Fruit fly (Drosophila melanogaster) whole organism, embryonic: ENCODE data around the gene CG5910.

ENCODE experiments used
- B-H2 ChIP-seq: fragments of 200-800 bp; sonication (Bioruptor generic); optimal IDR thresholded peaks from 2 replicates; lab custom pipeline; 2018; ENCODE audit warnings: missing biosample characterization, mild to moderate bottlenecking, missing genetic modification characterization
- CG12155 ChIP-seq: fragments of 200-800 bp; sonication (Bioruptor generic); optimal IDR thresholded peaks from 3 replicates; lab custom pipeline; 2016; ENCODE audit warnings: missing biosample characterization, missing genetic modification characterization
- CG14050 ChIP-seq: fragments of 200-800 bp; sonication (Bioruptor generic); IDR thresholded peaks from 3 replicates; pipeline ENCODE4 v1.3.6; 2022; ENCODE audit warnings: missing biosample characterization, missing genetic modification characterization
- CG15073 ChIP-seq: fragments of 200-800 bp; sonication (Bioruptor generic); optimal IDR thresholded peaks from 2 replicates; lab custom pipeline; 2016; ENCODE audit warnings: missing biosample characterization, missing genetic modification characterization
- CG17385 ChIP-seq: fragments of 200-800 bp; sonication (Bioruptor generic); optimal IDR thresholded peaks from 3 replicates; lab custom pipeline; 2018; ENCODE audit warnings: missing biosample characterization, mild to moderate bottlenecking, missing genetic modification characterization
- CG18619 ChIP-seq: fragments of 200-800 bp; sonication (Bioruptor generic); optimal IDR thresholded peaks from 3 replicates; lab custom pipeline; 2017; ENCODE audit warnings: missing biosample characterization, mild to moderate bottlenecking, missing genetic modification characterization
- CG2202 ChIP-seq: fragments of 200-800 bp; sonication (Bioruptor generic); optimal IDR thresholded peaks from 2 replicates; lab custom pipeline; 2018; ENCODE audit warnings: missing biosample characterization, mild to moderate bottlenecking, missing genetic modification characterization
- CG32767 ChIP-seq: fragments of 200-800 bp; sonication (Bioruptor generic); IDR thresholded peaks from 2 replicates; pipeline ENCODE4 v1.3.6; 2022; ENCODE audit warnings: missing biosample characterization, missing genetic modification characterization
- CG33213 ChIP-seq: fragments of 200-800 bp; sonication (Bioruptor generic); optimal IDR thresholded peaks from 3 replicates; lab custom pipeline; 2016; ENCODE audit warnings: missing biosample characterization, missing genetic modification characterization
- CG3407 ChIP-seq: fragments of 200-800 bp; sonication (Bioruptor generic); optimal IDR thresholded peaks from 2 replicates; lab custom pipeline; 2018; ENCODE audit warnings: missing biosample characterization, mild to moderate bottlenecking, missing genetic modification characterization
- CG7357 ChIP-seq: fragments of 200-800 bp; sonication (Bioruptor generic); IDR thresholded peaks from 3 replicates; pipeline ENCODE4 v1.3.6; 2022; ENCODE audit warnings: missing biosample characterization, missing genetic modification characterization
- CG8388 ChIP-seq: fragments of 200-800 bp; sonication (Bioruptor generic); optimal IDR thresholded peaks from 2 replicates; lab custom pipeline; 2019; ENCODE audit warnings: missing biosample characterization, mild to moderate bottlenecking, missing genetic modification characterization, moderate library complexity
- CG8924 ChIP-seq: fragments of 200-800 bp; optimal IDR thresholded peaks from 3 replicates; lab custom pipeline; 2019; ENCODE audit warnings: missing biosample characterization, mild to moderate bottlenecking, missing genetic modification characterization, moderate library complexity
- CG9817 ChIP-seq: fragments of 200-800 bp; sonication (Bioruptor generic); optimal IDR thresholded peaks from 2 replicates; lab custom pipeline; 2018; ENCODE audit warnings: missing biosample characterization, mild to moderate bottlenecking, missing genetic modification characterization, moderate library complexity
- CG9932 ChIP-seq: fragments of 200-800 bp; sonication (Bioruptor generic); IDR thresholded peaks from 2 replicates; pipeline ENCODE4 v1.3.6; 2022; ENCODE audit warnings: missing biosample characterization, missing genetic modification characterization
- CrebB ChIP-seq: fragments of 200-800 bp; sonication (Bioruptor generic); optimal IDR thresholded peaks from 3 replicates; lab custom pipeline; 2018; ENCODE audit warnings: missing biosample characterization, mild to moderate bottlenecking, missing genetic modification characterization
- D19A ChIP-seq: fragments of 200-800 bp; optimal IDR thresholded peaks from 3 replicates; lab custom pipeline; 2019; ENCODE audit warnings: missing biosample characterization, mild to moderate bottlenecking, missing genetic modification characterization, moderate library complexity
- Dp ChIP-seq: fragments of 200-800 bp; sonication (Bioruptor generic); optimal IDR thresholded peaks from 2 replicates; lab custom pipeline; 2018; ENCODE audit warnings: missing biosample characterization, mild to moderate bottlenecking, missing genetic modification characterization, moderate library complexity
- Drgx ChIP-seq: fragments of 200-800 bp; sonication (Bioruptor generic); IDR thresholded peaks from 2 replicates; pipeline ENCODE4 v1.3.6; 2022; ENCODE audit warnings: missing biosample characterization, missing genetic modification characterization
- Fer1 ChIP-seq: fragments of 200-800 bp; sonication (Bioruptor generic); optimal IDR thresholded peaks from 2 replicates; lab custom pipeline; 2017; ENCODE audit warnings: missing biosample characterization, mild to moderate bottlenecking, missing genetic modification characterization
- Gsc ChIP-seq: fragments of 200-800 bp; sonication (Bioruptor generic); IDR thresholded peaks from 2 replicates; pipeline ENCODE4 v1.3.6; 2022; ENCODE audit warnings: missing biosample characterization, missing genetic modification characterization
- HLH4C ChIP-seq: fragments of 200-800 bp; sonication (Bioruptor generic); IDR thresholded peaks from 3 replicates; pipeline ENCODE4 v1.3.6; 2022; ENCODE audit warnings: missing biosample characterization, missing genetic modification characterization; ENCODE audit not compliant: partially characterized antibody
- Hr78 ChIP-seq, 2 experiments: fragments of 200-800 bp in 1 of 2; fragments of >200 bp in 1 of 2; sonication (Bioruptor generic) in 1 of 2; optimal IDR thresholded peaks; 2 replicates each; lab custom pipeline; 2017 to 2019; ENCODE audit warnings: missing biosample characterization in 2 of 2, missing genetic modification characterization in 2 of 2, mild to moderate bottlenecking in 1 of 2, moderate library complexity in 1 of 2
- Pdp1 ChIP-seq, 2 experiments: fragments of 200-800 bp; sonication (Bioruptor generic); optimal IDR thresholded peaks; 3 replicates each; lab custom pipeline; 2016; ENCODE audit warnings: missing biosample characterization in 2 of 2, missing genetic modification characterization in 2 of 2, mild to moderate bottlenecking in 1 of 2, moderate library complexity in 1 of 2
- Sox102F ChIP-seq: fragments of 200-800 bp; sonication (Bioruptor generic); optimal IDR thresholded peaks from 2 replicates; lab custom pipeline; 2018; ENCODE audit warnings: missing biosample characterization, mild to moderate bottlenecking, missing genetic modification characterization, moderate library complexity
- Xbp1 ChIP-seq: fragments of 200-800 bp; sonication (Bioruptor generic); optimal IDR thresholded peaks from 3 replicates; lab custom pipeline; 2016; ENCODE audit warnings: missing biosample characterization, mild to moderate bottlenecking, missing genetic modification characterization
- abd-A ChIP-seq: fragments of 200-800 bp; sonication (Bioruptor generic); optimal IDR thresholded peaks from 3 replicates; lab custom pipeline; 2019; ENCODE audit warnings: missing biosample characterization, mild to moderate bottlenecking, missing genetic modification characterization, moderate library complexity
- chinmo ChIP-seq: fragments of 200-800 bp; sonication (Bioruptor generic); IDR thresholded peaks from 4 replicates; pipeline ENCODE4 v1.3.6; 2022; ENCODE audit warnings: missing biosample characterization, missing genetic modification characterization; ENCODE audit not compliant: partially characterized antibody
- croc ChIP-seq: fragments of 200-800 bp; sonication (Bioruptor generic); conservative IDR thresholded peaks from 3 replicates; pipeline ENCODE4 v1.3.6; 2022; ENCODE audit warnings: missing biosample characterization, missing genetic modification characterization
- fd102C ChIP-seq: fragments of 200-800 bp; sonication (Bioruptor generic); optimal IDR thresholded peaks from 2 replicates; lab custom pipeline; 2018; ENCODE audit warnings: missing biosample characterization, mild to moderate bottlenecking, missing genetic modification characterization, moderate library complexity
- ftz-f1 ChIP-seq: fragments of 200-800 bp; sonication (Bioruptor generic); optimal IDR thresholded peaks from 2 replicates; lab custom pipeline; 2016; ENCODE audit warnings: missing biosample characterization, missing genetic modification characterization
- fu2 ChIP-seq: fragments of 200-800 bp; sonication (Bioruptor generic); optimal IDR thresholded peaks from 2 replicates; lab custom pipeline; 2016; ENCODE audit warnings: missing biosample characterization, missing genetic modification characterization
- grau ChIP-seq: fragments of 200-800 bp; optimal IDR thresholded peaks from 3 replicates; lab custom pipeline; 2019; ENCODE audit warnings: missing biosample characterization, mild to moderate bottlenecking, missing genetic modification characterization, moderate library complexity
- kay ChIP-seq: fragments of 200-800 bp; sonication (Bioruptor generic); optimal IDR thresholded peaks from 2 replicates; lab custom pipeline; 2016; ENCODE audit warnings: missing biosample characterization, missing genetic modification characterization
- klu ChIP-seq: fragments of 200-800 bp; sonication (Bioruptor generic); IDR thresholded peaks from 2 replicates; pipeline ENCODE4 v1.3.6; 2022; ENCODE audit warnings: missing biosample characterization, missing genetic modification characterization
- nerfin-2 ChIP-seq: fragments of 200-800 bp; sonication (Bioruptor generic); IDR thresholded peaks from 2 replicates; pipeline ENCODE4 v1.3.6; 2022; ENCODE audit warnings: missing biosample characterization, missing genetic modification characterization; ENCODE audit not compliant: partially characterized antibody
- nom ChIP-seq: fragments of 200-800 bp; sonication (Bioruptor generic); optimal IDR thresholded peaks from 2 replicates; lab custom pipeline; 2017; ENCODE audit warnings: missing biosample characterization, missing genetic modification characterization, mild to moderate bottlenecking, moderate library complexity, missing genetic modification reagents
- peb ChIP-seq: fragments of 200-800 bp; sonication (Bioruptor generic); IDR thresholded peaks from 2 replicates; pipeline ENCODE4 v1.3.6; 2022; ENCODE audit warnings: missing biosample characterization, missing genetic modification characterization
- psq ChIP-seq: fragments of 200-800 bp; sonication (Bioruptor generic); optimal IDR thresholded peaks from 2 replicates; lab custom pipeline; 2017; ENCODE audit warnings: missing biosample characterization, missing genetic modification characterization
- run ChIP-seq: fragments of 200-800 bp; sonication (Bioruptor generic); optimal IDR thresholded peaks from 3 replicates; lab custom pipeline; 2018; ENCODE audit warnings: missing biosample characterization, mild to moderate bottlenecking, missing genetic modification characterization
- seq ChIP-seq: fragments of 200-800 bp; sonication (Bioruptor generic); IDR thresholded peaks from 2 replicates; pipeline ENCODE4 v1.3.6; 2022; ENCODE audit warnings: missing biosample characterization, missing genetic modification characterization
- shn ChIP-seq: fragments of 200-800 bp; sonication (Bioruptor generic); optimal IDR thresholded peaks from 3 replicates; lab custom pipeline; 2016; ENCODE audit warnings: missing biosample characterization, missing genetic modification characterization
- sob ChIP-seq: fragments of 200-800 bp; sonication (Bioruptor generic); IDR thresholded peaks from 2 replicates; pipeline ENCODE4 v1.3.6; 2022; ENCODE audit warnings: missing biosample characterization, missing genetic modification characterization
- ssp ChIP-seq: fragments of 200-800 bp; sonication (Bioruptor generic); IDR thresholded peaks from 2 replicates; pipeline ENCODE4 v1.3.6; 2022; ENCODE audit warnings: missing biosample characterization, missing genetic modification characterization
- toy ChIP-seq: fragments of 200-800 bp; sonication (Bioruptor generic); IDR thresholded peaks from 2 replicates; pipeline ENCODE4 v1.3.6; 2022; ENCODE audit warnings: missing biosample characterization, missing genetic modification characterization
- trem ChIP-seq: fragments of 200-800 bp; optimal IDR thresholded peaks from 3 replicates; lab custom pipeline; 2019; ENCODE audit warnings: missing biosample characterization, mild to moderate bottlenecking, missing genetic modification characterization, moderate library complexity
- ttk ChIP-seq: fragments of 200-800 bp; sonication (Bioruptor generic); IDR thresholded peaks from 2 replicates; pipeline ENCODE4 v2.1.2; 2022; ENCODE audit warnings: missing biosample characterization, missing genetic modification characterization
- yki ChIP-seq: fragments of >200 bp; optimal IDR thresholded peaks from 3 replicates; lab custom pipeline; 2018

Gene CG5910

DNA sequence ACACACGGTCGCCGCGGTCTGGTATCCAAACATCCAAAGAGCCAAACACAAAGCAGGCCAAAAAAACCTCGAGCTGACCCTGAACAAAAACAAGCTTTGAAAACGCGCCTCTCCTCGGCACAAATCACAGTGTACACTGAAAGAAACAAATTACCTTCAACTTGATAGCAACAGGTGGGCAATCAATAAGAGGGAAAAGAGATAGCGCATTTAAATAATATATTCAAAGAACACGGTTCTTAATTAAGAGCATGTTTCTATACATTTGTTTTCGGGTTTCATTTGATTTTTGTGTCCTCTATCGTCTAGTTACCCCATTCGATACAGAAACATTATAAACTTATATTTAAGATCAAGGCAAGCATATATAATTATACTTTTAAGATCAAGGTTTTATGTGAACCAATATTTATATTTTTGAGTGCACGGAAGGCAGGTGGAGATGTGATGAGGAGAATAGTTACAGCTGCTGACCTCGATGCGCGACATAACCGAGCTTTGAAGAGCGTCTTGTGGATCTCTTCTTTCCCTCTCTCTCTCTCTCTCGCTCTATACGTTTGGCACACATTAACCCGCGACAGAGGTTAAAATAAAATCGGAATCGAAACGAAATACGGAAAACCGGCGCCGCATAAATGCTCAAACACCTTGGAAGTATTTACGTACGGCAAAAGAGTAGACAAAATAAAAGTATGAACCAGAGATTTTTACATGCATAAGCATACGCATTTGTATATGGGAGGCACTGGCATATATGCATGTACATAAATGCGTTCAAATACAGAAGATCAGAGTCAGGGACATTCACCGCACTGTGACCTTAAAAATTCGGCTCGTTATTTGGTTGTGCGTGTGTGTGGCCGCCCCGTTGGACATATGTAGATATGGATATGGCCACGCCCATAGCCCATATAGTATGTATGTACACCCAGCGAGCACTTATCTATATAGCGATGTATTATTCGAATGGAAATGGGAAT lies 43.7 kb upstream of the CG5910 start (continued):
- TF ChIP-seq ttk (GFP tag; lab: Robert Waterston, UW): peak; percentile 75
- TF ChIP-seq CrebB (tag; lab: Kevin White, UChicago): peak; percentile 71
- peak; percentile 84 for TF ChIP-seq D19A (tag; lab: Kevin White, UChicago)
- TF ChIP-seq Fer1 (GFP tag; lab: Kevin White, UChicago): peak; percentile 85
- TF ChIP-seq CG8924: peak; percentile 92
- no peak for TF ChIP-seq toy (GFP tag; lab: Robert Waterston, UW)
- TF ChIP-seq fd102C (GFP tag; lab: Kevin White, UChicago): no peak
- peak; percentile 63 for TF ChIP-seq ssp (GFP tag; lab: Robert Waterston, UW)
- TF ChIP-seq seq (GFP tag; lab: Robert Waterston, UW): peak; percentile 86
- peak; percentile 84 for TF ChIP-seq CG8388
- TF ChIP-seq shn: peak; percentile 59
- TF ChIP-seq CG9932: peak; percentile 80
- peak; percentile 47 for TF ChIP-seq CG33213 (GFP tag; lab: Kevin White, UChicago)
- TF ChIP-seq Gsc: no peak
- no peak for TF ChIP-seq yki (lab: Kevin White, UChicago)
- TF ChIP-seq CG9817: peak; percentile 82
- peak; percentile 91 for TF ChIP-seq grau (tag; lab: Kevin White, UChicago)
- TF ChIP-seq trem (tag; lab: Kevin White, UChicago): peak; percentile 77
- peak; percentile 70; the same call in 1 of the 2 replicates for TF ChIP-seq sob (GFP tag; lab: Robert Waterston, UW)
- TF ChIP-seq CG7357 (GFP tag; lab: Robert Waterston, UW): peak; percentile 62
- TF ChIP-seq CG17385 (GFP tag; lab: Kevin White, UChicago): peak; percentile 86
- TF ChIP-seq kay (GFP tag; lab: Kevin White, UChicago): peak; percentile 61
- TF ChIP-seq abd-A: peak; percentile 87
- TF ChIP-seq croc (GFP tag; lab: Robert Waterston, UW): peak; percentile 36; the same call in 2 of the 3 replicates
- no peak for TF ChIP-seq CG32767 (GFP tag; lab: Robert Waterston, UW)
- TF ChIP-seq B-H2 (GFP tag; lab: Kevin White, UChicago): no peak
- peak; percentile 78 for TF ChIP-seq Drgx (GFP tag; lab: Robert Waterston, UW)
- no peak for TF ChIP-seq nom
- peak; percentile 69 to 85 for TF ChIP-seq Pdp1 (GFP tag; optimal IDR thresholded peaks at IDR 0.05; lab: Kevin White, UChicago)
- peak; percentile 69 for TF ChIP-seq CG14050 (GFP tag; lab: Robert Waterston, UW)
- TF ChIP-seq CG3407 (GFP tag; lab: Kevin White, UChicago): peak; percentile 82
- no peak for TF ChIP-seq HLH4C (GFP tag; lab: Robert Waterston, UW)
- peak; percentile 76 for TF ChIP-seq run (tag; lab: Kevin White, UChicago)
- peak; percentile 70 for TF ChIP-seq fu2
- TF ChIP-seq CG12155 (GFP tag; lab: Kevin White, UChicago): peak; percentile 74
- no peak for TF ChIP-seq nerfin-2
- peak; percentile 51; the same call in 1 of the 2 replicates for TF ChIP-seq peb (GFP tag; lab: Robert Waterston, UW)
- TF ChIP-seq chinmo (GFP tag; lab: Robert Waterston, UW): peak; percentile 88
- no peak for TF ChIP-seq CG15073 (GFP tag; lab: Kevin White, UChicago)
- TF ChIP-seq Xbp1 (GFP tag; lab: Kevin White, UChicago): peak; percentile 85
- TF ChIP-seq Dp (GFP tag; lab: Kevin White, UChicago): no peak
- peak; percentile 57 for TF ChIP-seq CG2202 (tag; lab: Kevin White, UChicago)
- peak; percentile 10 for TF ChIP-seq psq (GFP tag; lab: Kevin White, UChicago)
- TF ChIP-seq klu: peak; percentile 65; the same call in 1 of the 2 replicates
- TF ChIP-seq Hr78 (GFP tag; optimal IDR thresholded peaks at IDR 0.05; lab: Kevin White, UChicago): peak in 1 of 2 experiments; percentile 93
- TF ChIP-seq Sox102F (GFP tag; lab: Kevin White, UChicago): peak; percentile 91
- TF ChIP-seq CG18619: peak; percentile 88
- TF ChIP-seq ftz-f1 (GFP tag; lab: Kevin White, UChicago): peak; percentile 85
